Worm (Caenorhabditis elegans) whole organism, mixed stage, embryonic: ENCODE data around the gene cox-6C.

Experiments used
- M03D4.4 ChIP-seq: sonication (generic microtip); optimal IDR thresholded peaks from 2 replicates; lab custom pipeline; 2017; ENCODE audit warnings: mild to moderate bottlenecking, missing genetic modification characterization, missing compliant biosample characterization
- bed-3 ChIP-seq: fragments of 200-800 bp; sonication (Bioruptor generic); optimal IDR thresholded peaks from 3 replicates; lab custom pipeline; 2018; ENCODE audit warnings: mild to moderate bottlenecking, missing genetic modification characterization, moderate library complexity, missing compliant biosample characterization
- blmp-1 ChIP-seq: fragments of 150-350 bp; optimal IDR thresholded peaks from 2 replicates; lab custom pipeline; 2014; ENCODE audit warnings: missing biosample characterization, missing genetic modification characterization
- ceh-39 ChIP-seq: fragments of 150-350 bp; optimal IDR thresholded peaks from 2 replicates; lab custom pipeline; 2014; ENCODE audit warnings: missing biosample characterization, missing genetic modification characterization
- ceh-43 ChIP-seq: fragments of 200-800 bp; sonication (Bioruptor generic); optimal IDR thresholded peaks from 2 replicates; lab custom pipeline; 2018; ENCODE audit warnings: mild to moderate bottlenecking, missing genetic modification characterization, moderate library complexity, missing compliant biosample characterization
- ceh-83 ChIP-seq: fragments of 200-800 bp; sonication (Bioruptor generic); optimal IDR thresholded peaks from 2 replicates; lab custom pipeline; 2018; ENCODE audit warnings: mild to moderate bottlenecking, missing genetic modification characterization, missing compliant biosample characterization
- ces-1 ChIP-seq: fragments of 150-350 bp; optimal IDR thresholded peaks from 2 replicates; lab custom pipeline; 2014; ENCODE audit warnings: missing biosample characterization, missing genetic modification reagents, missing genetic modification characterization
- cnd-1 ChIP-seq: fragments of 200-800 bp; sonication (Bioruptor generic); optimal IDR thresholded peaks from 2 replicates; lab custom pipeline; 2018; ENCODE audit warnings: mild to moderate bottlenecking, missing genetic modification characterization, missing compliant biosample characterization
- drap-1 ChIP-seq: fragments of 200-800 bp; sonication (Bioruptor generic); optimal IDR thresholded peaks from 3 replicates; lab custom pipeline; 2018; ENCODE audit warnings: mild to moderate bottlenecking, missing genetic modification characterization, missing compliant biosample characterization
- elt-1 ChIP-seq: sonication (generic microtip); optimal IDR thresholded peaks from 2 replicates; lab custom pipeline; 2017; ENCODE audit warnings: missing genetic modification characterization, mild to moderate bottlenecking, missing compliant biosample characterization, antibody characterized with exemption, moderate library complexity, borderline replicate concordance; ENCODE audit not compliant: insufficient read depth
- flh-1 ChIP-seq: fragments of 200-800 bp; sonication (Bioruptor generic); optimal IDR thresholded peaks from 2 replicates; lab custom pipeline; 2018; ENCODE audit warnings: mild to moderate bottlenecking, missing genetic modification characterization, moderate library complexity, missing compliant biosample characterization
- ham-2 ChIP-seq: fragments of 200-800 bp; sonication (Bioruptor generic); optimal IDR thresholded peaks from 2 replicates; lab custom pipeline; 2018; ENCODE audit warnings: mild to moderate bottlenecking, missing genetic modification characterization, missing compliant biosample characterization
- hlh-1 ChIP-seq: fragments of 150-350 bp; optimal IDR thresholded peaks from 2 replicates; lab custom pipeline; 2014; ENCODE audit warnings: missing biosample characterization, missing genetic modification reagents, missing genetic modification characterization
- lin-13 ChIP-seq: fragments of 150-350 bp; optimal IDR thresholded peaks from 2 replicates; lab custom pipeline; 2014; ENCODE audit warnings: missing biosample characterization, missing genetic modification characterization
- lsy-2 ChIP-seq: fragments of 150-350 bp; optimal IDR thresholded peaks from 2 replicates; lab custom pipeline; 2014; ENCODE audit warnings: missing biosample characterization, missing genetic modification characterization
- mab-5 ChIP-seq: fragments of 150-350 bp; optimal IDR thresholded peaks from 2 replicates; lab custom pipeline; 2014; ENCODE audit warnings: missing biosample characterization, missing genetic modification characterization
- mep-1 ChIP-seq: fragments of 150-350 bp; optimal IDR thresholded peaks from 2 replicates; lab custom pipeline; 2017; ENCODE audit warnings: missing biosample characterization, missing genetic modification reagents, missing genetic modification characterization, inconsistent platforms
- mls-2 ChIP-seq: sonication (generic microtip); optimal IDR thresholded peaks from 2 replicates; lab custom pipeline; 2016; ENCODE audit warnings: mild to moderate bottlenecking, missing genetic modification characterization, moderate library complexity, missing compliant biosample characterization
- nhr-12 ChIP-seq: fragments of 150-350 bp; optimal IDR thresholded peaks from 2 replicates; lab custom pipeline; 2014; ENCODE audit warnings: missing biosample characterization, missing genetic modification characterization
- nhr-2 ChIP-seq: fragments of 150-350 bp; optimal IDR thresholded peaks from 2 replicates; lab custom pipeline; 2014; ENCODE audit warnings: missing biosample characterization, missing genetic modification characterization
- nhr-237 ChIP-seq: fragments of 150-350 bp; optimal IDR thresholded peaks from 2 replicates; lab custom pipeline; 2014; ENCODE audit warnings: missing biosample characterization, missing genetic modification characterization
- nhr-28 ChIP-seq: fragments of 150-350 bp; optimal IDR thresholded peaks from 2 replicates; lab custom pipeline; 2014; ENCODE audit warnings: missing biosample characterization, missing genetic modification characterization
- nhr-76 ChIP-seq: sonication (generic microtip); optimal IDR thresholded peaks from 2 replicates; lab custom pipeline; 2017; ENCODE audit warnings: missing biosample characterization, missing genetic modification characterization
- pha-4 ChIP-seq: fragments of 150-350 bp; optimal IDR thresholded peaks from 2 replicates; lab custom pipeline; 2018; ENCODE audit warnings: missing biosample characterization, missing genetic modification reagents, missing genetic modification characterization
- snpc-4 ChIP-seq: fragments of 150-350 bp; optimal IDR thresholded peaks from 2 replicates; lab custom pipeline; 2014; ENCODE audit warnings: missing biosample characterization, missing genetic modification characterization
- sptf-1 ChIP-seq: sonication (generic microtip); optimal IDR thresholded peaks from 2 replicates; lab custom pipeline; 2017; ENCODE audit warnings: mild to moderate bottlenecking, missing genetic modification characterization, moderate library complexity, missing compliant biosample characterization
- tbx-8 ChIP-seq: fragments of 200-800 bp; sonication (Bioruptor generic); optimal IDR thresholded peaks from 2 replicates; lab custom pipeline; 2018; ENCODE audit warnings: mild to moderate bottlenecking, missing genetic modification characterization, moderate library complexity, missing compliant biosample characterization
- unc-120 ChIP-seq: sonication (generic microtip); optimal IDR thresholded peaks from 2 replicates; lab custom pipeline; 2017; ENCODE audit warnings: missing genetic modification characterization, missing compliant biosample characterization; ENCODE audit not compliant: poor library complexity, severe bottlenecking
- unc-62 ChIP-seq: fragments of 150-350 bp; optimal IDR thresholded peaks from 2 replicates; lab custom pipeline; 2014; ENCODE audit warnings: missing biosample characterization, missing genetic modification reagents, missing genetic modification characterization
- ztf-11 ChIP-seq: fragments of 150-350 bp; optimal IDR thresholded peaks from 2 replicates; lab custom pipeline; 2014; ENCODE audit warnings: missing biosample characterization, missing genetic modification characterization

The cox-6C gene

ce11 chrIV:125881-126781, at the start of gene cox-6C, which contains the start of gene grld-1:
Gene cox-6C, plus strand, starts transcription at chrIV:126731.
Gene grld-1, minus strand, starts transcription at chrIV:125931.
- TF ChIP-seq bed-3 (GFP tag; lab: Kevin White, UChicago) (no peak), mep-1 (tag; lab: Kevin White, UChicago) (peak; percentile 84), ceh-43 (GFP tag; lab: Kevin White, UChicago) (peak; percentile 8), lsy-2 (tag; lab: Kevin White, UChicago) (peak; percentile 94), drap-1 (peak; percentile 34), lin-13 (tag; lab: Kevin White, UChicago) (peak; percentile 66), nhr-76 (tag; lab: Kevin White, UChicago) (no peak), nhr-237 (tag; lab: Kevin White, UChicago) (peak; percentile 18), unc-120 (tag; lab: Kevin White, UChicago) (peak; percentile 81), pha-4 (tag; lab: Kevin White, UChicago) (no peak), ceh-39 (tag; lab: Kevin White, UChicago) (peak; percentile 19), M03D4.4 (tag; lab: Kevin White, UChicago) (no peak), ceh-83 (peak; percentile 25), ces-1 (GFP tag; lab: Kevin White, UChicago) (peak; percentile 49)

- TF ChIP-seq ces-1 (GFP tag; lab: Kevin White, UChicago) = peak; percentile 1
- no peak for TF ChIP-seq nhr-28 (tag; lab: Kevin White, UChicago)
These were observed 49.1 kb upstream of the cox-6C start for ce11 chrIV:77421-77820.

- no peak for TF ChIP-seq blmp-1
- TF ChIP-seq cnd-1 = no peak
- no peak for TF ChIP-seq flh-1 (GFP tag; lab: Kevin White, UChicago)
- no peak for TF ChIP-seq nhr-28 (tag; lab: Kevin White, UChicago)
- TF ChIP-seq mep-1 (tag; lab: Kevin White, UChicago) = no peak
- no peak for TF ChIP-seq lin-13 (tag; lab: Kevin White, UChicago)
- no peak for TF ChIP-seq ces-1 (GFP tag; lab: Kevin White, UChicago)
- TF ChIP-seq nhr-2 (tag; lab: Kevin White, UChicago) = no peak
- no peak for TF ChIP-seq ceh-39 (tag; lab: Kevin White, UChicago)
- no peak for TF ChIP-seq drap-1
- no peak for TF ChIP-seq nhr-12 (tag; lab: Kevin White, UChicago)
- TF ChIP-seq hlh-1 (tag; lab: Kevin White, UChicago) = no peak
- no peak for TF ChIP-seq elt-1 (tag; lab: Kevin White, UChicago)
- TF ChIP-seq ham-2 (GFP tag; lab: Kevin White, UChicago) = no peak
- TF ChIP-seq ceh-43 (GFP tag; lab: Kevin White, UChicago) = no peak
- TF ChIP-seq bed-3 (GFP tag; lab: Kevin White, UChicago) = no peak
- TF ChIP-seq snpc-4 (tag; lab: Kevin White, UChicago) = no peak
- no peak for TF ChIP-seq nhr-76 (tag; lab: Kevin White, UChicago)
- no peak for TF ChIP-seq unc-62 (GFP tag; lab: Kevin White, UChicago)
- TF ChIP-seq sptf-1 (tag; lab: Kevin White, UChicago) = no peak
These were observed 48.3 kb upstream of the cox-6C start for ce11 chrIV:78206-78605.

ce11 chrIV:79205-79604, 47.3 kb upstream of the cox-6C start, which contains the start of gene T05C7.9:
Gene T05C7.9, plus strand, starts transcription at chrIV:79276.
- TF ChIP-seq mls-2 (tag; lab: Kevin White, UChicago) (no peak), ceh-43 (GFP tag; lab: Kevin White, UChicago) (no peak), ces-1 (GFP tag; lab: Kevin White, UChicago) (peak; percentile 58), lsy-2 (tag; lab: Kevin White, UChicago) (no peak), sptf-1 (tag; lab: Kevin White, UChicago) (no peak), unc-120 (tag; lab: Kevin White, UChicago) (peak; percentile 19), nhr-237 (tag; lab: Kevin White, UChicago) (no peak), ztf-11 (tag; lab: Kevin White, UChicago) (no peak), lin-13 (tag; lab: Kevin White, UChicago) (no peak), tbx-8 (GFP tag; lab: Kevin White, UChicago) (no peak), nhr-2 (tag; lab: Kevin White, UChicago) (no peak), ceh-83 (no peak), drap-1 (no peak), mab-5 (tag; lab: Kevin White, UChicago) (no peak)
